Worm (Caenorhabditis elegans) whole organism, L4/young adult: Measurements from ENCODE around the gene pqe-1.

ENCODE experiments used
- W03F9.2 ChIP-seq: fragments of 150-350 bp; optimal IDR thresholded peaks from 2 replicates; lab custom pipeline; 2014; ENCODE audit warnings: missing biosample characterization, missing genetic modification characterization
- dao-5 ChIP-seq: sonication (generic microtip); optimal IDR thresholded peaks from 2 replicates; lab custom pipeline; 2016; ENCODE audit warnings: missing genotype, missing genetic modification characterization, moderate library complexity, missing compliant biosample characterization
- him-1 ChIP-seq: sonication (generic microtip); optimal IDR thresholded peaks from 2 replicates; lab custom pipeline; 2016; ENCODE audit warnings: missing genotype, missing genetic modification reagents, missing genetic modification characterization, missing compliant biosample characterization

DNA sequence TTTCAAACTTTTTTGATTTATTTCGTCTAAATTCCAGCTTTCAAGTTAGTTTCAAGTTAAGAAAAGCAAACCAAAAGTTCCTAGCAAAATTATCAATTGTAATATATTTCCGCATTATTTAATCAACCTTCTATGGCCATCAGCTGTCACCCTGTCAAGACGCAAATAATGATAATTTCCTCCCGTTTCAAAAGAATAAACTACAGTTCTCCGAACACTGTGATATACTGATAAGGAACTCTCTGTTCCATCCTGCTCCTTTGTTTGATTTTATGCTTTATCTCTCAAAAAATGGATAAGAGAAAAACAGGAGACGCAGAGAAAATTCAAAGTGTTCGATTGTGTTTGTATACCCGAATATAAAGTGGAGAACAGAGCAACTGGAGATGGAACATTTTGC, 19.8 kb upstream of the pqe-1 start:
- TF ChIP-seq him-1 (tag; lab: Kevin White, UChicago), result no peak
- TF ChIP-seq dao-5 (tag; lab: Kevin White, UChicago), result no peak
- no peak for TF ChIP-seq W03F9.2
